Worm (Caenorhabditis elegans): ENCODE measurements around the gene txt-5.

DNA sequence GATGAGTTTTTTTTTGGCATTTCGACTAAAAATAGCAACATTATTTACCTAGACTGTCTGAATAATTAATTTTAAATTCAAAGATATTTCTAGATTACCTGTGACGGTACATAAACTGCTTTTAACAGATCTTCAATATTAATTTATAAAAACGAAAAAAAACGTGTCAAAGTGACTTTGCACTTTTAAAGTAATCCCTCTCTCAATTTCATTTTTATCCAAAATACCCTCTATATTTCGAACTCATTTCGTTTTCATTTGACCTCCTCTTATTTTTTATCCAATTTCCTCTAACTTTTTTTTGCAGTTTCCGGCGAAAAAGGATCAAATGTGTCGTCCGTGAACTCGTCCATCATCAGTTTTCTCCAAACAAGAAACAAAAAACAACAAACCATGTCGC, 38.5 kb upstream of the txt-5 start, which contains the start of gene F40A3.4:
- TF ChIP-seq tbx-2 (tag; optimal IDR thresholded peaks at IDR 0.05) (no peak), ama-1 (optimal IDR thresholded peaks at IDR 0.05) (no peak), ets-4 (tag; optimal IDR thresholded peaks at IDR 0.05) (no peak), F13H6.1 (tag; optimal IDR thresholded peaks at IDR 0.05) (no peak), hlh-30 (tag; optimal IDR thresholded peaks at IDR 0.05; ENCODE audit: insufficient read depth) (no peak), pha-4 (tag; optimal IDR thresholded peaks at IDR 0.05) (no peak)
